Worm (Caenorhabditis elegans) whole organism, L4 larva: Measurements from ENCODE around the gene R04B5.5.
"Not testable (repeated sequence)": the region's sequence is repeated elsewhere in the genome, so short reads cannot be mapped to it uniquely, and the experiment has no call there.

Source experiments
- F49E8.2 ChIP-seq: sonication (generic microtip); optimal IDR thresholded peaks from 2 replicates; lab custom pipeline; 2016; ENCODE audit warnings: missing compliant biosample characterization, mild to moderate bottlenecking, missing genetic modification characterization, borderline replicate concordance
- R02D3.7 ChIP-seq: fragments of 150-350 bp; sonication (generic microtip); optimal IDR thresholded peaks from 3 replicates; lab custom pipeline; 2014; ENCODE audit warnings: missing biosample characterization, missing genetic modification characterization
- T20F7.1 ChIP-seq: fragments of 200-800 bp; sonication (Bioruptor generic); optimal IDR thresholded peaks from 2 replicates; lab custom pipeline; 2018; ENCODE audit warnings: mild to moderate bottlenecking, missing genetic modification characterization, missing compliant biosample characterization
- Y48G9A.11 ChIP-seq: fragments of 200-800 bp; sonication (Bioruptor generic); IDR thresholded peaks from 2 replicates; pipeline ENCODE4 v1.3.6; 2022; ENCODE audit warnings: missing genetic modification reagents, missing genetic modification characterization, missing compliant biosample characterization
- ZK546.5 ChIP-seq, 2 experiments: sonication (generic microtip); optimal IDR thresholded peaks; 2 replicates each; lab custom pipeline; 2017; ENCODE audit warnings: missing biosample characterization in 2 of 2, missing genetic modification characterization in 2 of 2
- aha-1 ChIP-seq: fragments of 150-350 bp; peaks from one replicate; lab custom pipeline; 2014; ENCODE audit warnings: missing biosample characterization, missing genetic modification characterization
- arid-1 ChIP-seq: fragments of 200-800 bp; sonication (Bioruptor generic); conservative IDR thresholded peaks from 2 replicates; pipeline ENCODE4 v1.3.6; 2022; ENCODE audit warnings: missing genetic modification reagents, missing genetic modification characterization, missing compliant biosample characterization
- ceh-32 ChIP-seq: sonication (generic microtip); optimal IDR thresholded peaks from 2 replicates; lab custom pipeline; 2016; ENCODE audit warnings: mild to moderate bottlenecking, missing genetic modification characterization, missing compliant biosample characterization; ENCODE audit not compliant: poor library complexity
- ces-1 ChIP-seq: fragments of 150-350 bp; sonication (generic microtip); optimal IDR thresholded peaks from 4 replicates; lab custom pipeline; 2014; ENCODE audit warnings: missing biosample characterization, missing genetic modification reagents, missing genetic modification characterization
- cey-2 ChIP-seq: sonication (generic microtip); optimal IDR thresholded peaks from 3 replicates; lab custom pipeline; 2017; ENCODE audit warnings: missing genetic modification characterization, mild to moderate bottlenecking, missing compliant biosample characterization, antibody characterized with exemption, borderline replicate concordance; ENCODE audit not compliant: insufficient read depth
- daf-16 ChIP-seq, 3 experiments: sonication (generic microtip); optimal IDR thresholded peaks; 2 replicates each; lab custom pipeline; 2016 to 2017; ENCODE audit warnings: missing genetic modification characterization in 3 of 3, missing genetic modification reagents in 3 of 3, mild to moderate bottlenecking in 2 of 3, missing compliant biosample characterization in 2 of 3, missing biosample characterization in 1 of 3, moderate library complexity in 1 of 3
- duxl-1 ChIP-seq: sonication (generic microtip); optimal IDR thresholded peaks from 2 replicates; lab custom pipeline; 2016; ENCODE audit warnings: mild to moderate bottlenecking, missing genetic modification characterization, moderate library complexity, missing compliant biosample characterization; ENCODE audit not compliant: poor library complexity
- egl-43 ChIP-seq: fragments of 200-800 bp; sonication (Bioruptor generic); IDR thresholded peaks from 2 replicates; pipeline ENCODE4 v1.3.6; 2022; ENCODE audit warnings: missing genetic modification reagents, missing genetic modification characterization, missing compliant biosample characterization
- fkh-10 ChIP-seq: fragments of 150-350 bp; optimal IDR thresholded peaks from 2 replicates; lab custom pipeline; 2014; ENCODE audit warnings: missing biosample characterization, missing genetic modification reagents, missing genetic modification characterization
- hmg-1.1 ChIP-seq: fragments of 200-800 bp; sonication (Bioruptor generic); IDR thresholded peaks from 2 replicates; pipeline ENCODE4 v1.3.6; 2022; ENCODE audit warnings: missing genetic modification reagents, missing genetic modification characterization, missing compliant biosample characterization
- lin-38 ChIP-seq: fragments of 200-800 bp; sonication (Bioruptor generic); IDR thresholded peaks from 2 replicates; pipeline ENCODE4 v1.3.6; 2022; ENCODE audit warnings: missing genetic modification reagents, missing genetic modification characterization, missing compliant biosample characterization
- lsy-2 ChIP-seq, 2 experiments: fragments of 150-350 bp in 1 of 2; sonication (generic microtip) in 1 of 2; optimal IDR thresholded peaks; 2 replicates each; lab custom pipeline; 2014 to 2017; ENCODE audit warnings: missing biosample characterization in 2 of 2, missing genetic modification characterization in 2 of 2
- madf-9 ChIP-seq: fragments of 200-800 bp; sonication (Bioruptor generic); conservative IDR thresholded peaks from 2 replicates; pipeline ENCODE4 v1.3.6; 2022; ENCODE audit warnings: missing genetic modification reagents, missing genetic modification characterization, missing compliant biosample characterization
- mes-2 ChIP-seq: sonication (generic microtip); optimal IDR thresholded peaks from 2 replicates; lab custom pipeline; 2016; ENCODE audit warnings: missing genotype, mild to moderate bottlenecking, missing genetic modification characterization, missing compliant biosample characterization; ENCODE audit not compliant: poor library complexity, severe bottlenecking
- nhr-42 ChIP-seq: fragments of 200-800 bp; sonication (Bioruptor generic); IDR thresholded peaks from 2 replicates; pipeline ENCODE4 v1.3.6; 2022; ENCODE audit warnings: missing genetic modification characterization, missing compliant biosample characterization
- pha-4 ChIP-seq, 2 experiments: fragments of 150-350 bp in 1 of 2; fragments of 200-800 bp in 1 of 2; sonication (Bioruptor generic) in 1 of 2; IDR thresholded peaks in 1 of 2; optimal IDR thresholded peaks in 1 of 2; 2 replicates each; pipeline versions ENCODE4 v1.3.6 to Lab custom; 2014 to 2022; ENCODE audit warnings: missing genetic modification characterization in 2 of 2, missing genetic modification reagents in 2 of 2, missing biosample characterization in 1 of 2, missing compliant biosample characterization in 1 of 2
- php-3 ChIP-seq: fragments of 200-800 bp; sonication (Bioruptor generic); IDR thresholded peaks from 2 replicates; pipeline ENCODE4 v1.3.6; 2022; ENCODE audit warnings: missing genetic modification reagents, missing genetic modification characterization, missing compliant biosample characterization
- rbr-2 ChIP-seq: sonication (generic microtip); optimal IDR thresholded peaks from 2 replicates; lab custom pipeline; 2016; ENCODE audit warnings: missing genotype, missing genetic modification characterization, missing compliant biosample characterization
- tra-1 ChIP-seq: fragments of 200-800 bp; sonication (Bioruptor generic); IDR thresholded peaks from 2 replicates; pipeline ENCODE4 v1.3.6; 2022; ENCODE audit warnings: missing genetic modification reagents, missing genetic modification characterization, missing compliant biosample characterization
- unc-62 ChIP-seq, 3 experiments: fragments of 150-350 bp in 1 of 3; sonication (generic microtip); optimal IDR thresholded peaks in 2 of 3; peaks in 1 of 3; 1 replicate in 1 of 3; 2 replicates in 2 of 3; lab custom pipeline; 2014 to 2017; ENCODE audit warnings: missing biosample characterization in 3 of 3, missing genetic modification characterization in 3 of 3, missing genetic modification reagents in 3 of 3, missing genotype in 1 of 3
- vab-7 ChIP-seq: fragments of 200-800 bp; sonication (Bioruptor generic); IDR thresholded peaks from 2 replicates; pipeline ENCODE4 v1.3.6; 2022; ENCODE audit warnings: missing genetic modification reagents, missing genetic modification characterization, missing compliant biosample characterization
- zag-1 ChIP-seq: fragments of 150-350 bp; optimal IDR thresholded peaks from 2 replicates; lab custom pipeline; 2014; ENCODE audit warnings: missing biosample characterization, missing genetic modification characterization
- zfp-3 ChIP-seq: fragments of 200-800 bp; sonication (Bioruptor generic); conservative IDR thresholded peaks from 2 replicates; pipeline ENCODE4 v1.3.6; 2022; ENCODE audit warnings: missing genetic modification reagents, missing genetic modification characterization, missing compliant biosample characterization
- zip-2 ChIP-seq: fragments of 150-350 bp; optimal IDR thresholded peaks from 2 replicates; lab custom pipeline; 2014; ENCODE audit warnings: missing biosample characterization, missing genetic modification characterization
- ztf-11 ChIP-seq: fragments of 150-350 bp; optimal IDR thresholded peaks from 2 replicates; lab custom pipeline; 2014; ENCODE audit warnings: missing biosample characterization, missing genetic modification characterization

Gene R04B5.5

DNA sequence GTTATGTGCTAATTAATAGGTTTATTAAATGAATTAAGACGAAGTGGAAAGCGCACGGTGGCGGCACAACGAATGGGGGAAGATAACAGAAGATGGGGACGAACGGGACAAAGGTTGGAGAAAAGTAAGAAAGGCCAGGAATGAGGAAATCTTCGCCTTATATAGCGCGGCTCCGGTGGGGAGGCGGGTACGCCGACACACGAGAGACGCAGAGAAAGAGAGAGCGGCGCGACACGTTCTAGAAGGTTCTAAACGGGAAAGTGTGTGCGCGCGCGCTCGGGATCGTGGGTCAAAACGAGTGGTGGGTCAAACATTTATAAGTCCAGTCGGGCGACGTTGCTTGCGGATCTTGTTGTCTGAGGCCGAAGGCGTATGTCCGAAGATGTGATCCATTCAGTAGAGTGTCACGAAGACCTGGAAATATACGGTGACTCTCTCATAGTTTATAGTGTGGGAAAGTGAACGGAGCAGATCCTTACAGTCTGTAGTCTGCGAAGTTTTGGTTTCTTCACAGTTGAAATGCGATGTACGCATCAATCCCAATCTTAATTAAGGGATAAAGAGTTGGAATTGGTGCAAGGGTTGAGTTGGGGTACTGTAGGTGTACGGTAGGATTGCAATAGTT, 38.0 kb upstream of the R04B5.5 start (continued):
- peak; percentile 65 for TF ChIP-seq pha-4 (GFP tag; IDR thresholded peaks at IDR 0.05; lab: Robert Waterston, UW)
- not testable (repeated sequence) for TF ChIP-seq pha-4 (tag; optimal IDR thresholded peaks at IDR 0.05; lab: Kevin White, UChicago)
- peak; percentile 31; the same call in 1 of the 2 replicates for TF ChIP-seq Y48G9A.11 (GFP tag; lab: Robert Waterston, UW)
- TF ChIP-seq hmg-1.1 (GFP tag; lab: Robert Waterston, UW) = peak; percentile 64; the same call in 1 of the 2 replicates
- TF ChIP-seq lin-38 (GFP tag; lab: Robert Waterston, UW) = peak; percentile 69
- 0 out of 2 replicates have a peak, but pooled peaks have one; percentile 56 for TF ChIP-seq madf-9
- 0 out of 2 replicates have a peak, but pooled peaks have one; percentile 54 for TF ChIP-seq zfp-3 (GFP tag; lab: Robert Waterston, UW)
- peak; percentile 31; the same call in 1 of the 2 replicates for TF ChIP-seq arid-1

- TF ChIP-seq ztf-11 (tag; lab: Kevin White, UChicago) (no peak), lin-38 (GFP tag; lab: Robert Waterston, UW) (no peak), egl-43 (GFP tag; lab: Robert Waterston, UW) (no peak), mes-2 (tag; lab: Kevin White, UChicago) (no peak), zip-2 (no peak), ceh-32 (tag; lab: Kevin White, UChicago) (no peak), tra-1 (GFP tag; lab: Robert Waterston, UW) (no peak), T20F7.1 (no peak), F49E8.2 (no peak)
Measured at ce11 chrV:10051855-10052254, 35.4 kb upstream of the R04B5.5 start, which contains the start of gene str-118. Gene str-118 (plus strand): TSS chrV:10052155.

DNA sequence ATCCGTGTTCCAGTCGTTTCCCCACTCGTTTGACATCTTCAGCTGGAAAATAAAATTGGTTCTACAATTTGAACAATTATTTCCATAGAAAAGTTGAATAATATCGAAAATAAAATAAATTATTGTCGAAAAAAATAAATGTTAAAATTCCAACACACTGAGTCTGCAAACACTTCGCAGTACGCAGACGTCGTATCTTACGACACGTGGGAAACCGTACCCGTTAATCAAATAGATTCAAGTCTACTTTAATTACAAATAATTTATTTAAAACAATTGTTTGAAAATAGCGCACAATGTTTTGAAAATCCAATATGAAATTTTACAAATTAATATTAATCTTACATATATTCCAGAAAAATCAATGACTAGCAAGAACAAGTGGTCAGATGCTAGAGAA, 32.4 kb upstream of the R04B5.5 start, which contains the start of gene yif-1:
yif-1 (minus strand) TSS at position 42 of the 400 bp plus-strand sequence.
- TF ChIP-seq vab-7 (GFP tag; lab: Robert Waterston, UW) (no peak), ces-1 (GFP tag; lab: Kevin White, UChicago) (peak; percentile 15), fkh-10 (GFP tag; lab: Kevin White, UChicago) (no peak), lsy-2 (tag; optimal IDR thresholded peaks at IDR 0.05; lab: Kevin White, UChicago) (peak in 1 of 2 experiments; percentile 84)

DNA sequence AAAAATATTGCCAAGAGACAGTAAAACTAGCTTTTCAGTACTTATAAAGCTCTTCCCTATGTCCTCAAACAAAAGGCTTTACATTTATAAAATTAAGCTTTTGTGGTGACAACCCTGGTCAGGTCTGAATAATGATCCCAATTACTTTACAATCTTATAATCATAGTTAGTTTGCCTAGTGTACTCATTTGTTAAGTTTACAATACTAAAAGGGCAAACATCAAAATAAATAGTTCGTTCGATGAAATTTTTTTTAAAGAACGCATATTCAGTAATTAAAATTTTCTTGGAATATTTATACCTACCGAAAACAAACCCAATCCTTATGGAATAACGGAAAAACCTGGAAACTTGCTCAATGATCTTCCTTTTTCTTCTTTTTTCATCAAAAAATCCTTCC, 28.5 kb upstream of the R04B5.5 start:
- TF ChIP-seq ZK546.5 (tag; optimal IDR thresholded peaks at IDR 0.05; lab: Kevin White, UChicago) (no peak), unc-62 (GFP tag; optimal IDR thresholded peaks at IDR 0.05 in 1 of 2; lab: Kevin White, UChicago) (peak in 1 of 2 experiments; percentile 75), unc-62 (tag; optimal IDR thresholded peaks at IDR 0.05; lab: Kevin White, UChicago) (no peak)

DNA sequence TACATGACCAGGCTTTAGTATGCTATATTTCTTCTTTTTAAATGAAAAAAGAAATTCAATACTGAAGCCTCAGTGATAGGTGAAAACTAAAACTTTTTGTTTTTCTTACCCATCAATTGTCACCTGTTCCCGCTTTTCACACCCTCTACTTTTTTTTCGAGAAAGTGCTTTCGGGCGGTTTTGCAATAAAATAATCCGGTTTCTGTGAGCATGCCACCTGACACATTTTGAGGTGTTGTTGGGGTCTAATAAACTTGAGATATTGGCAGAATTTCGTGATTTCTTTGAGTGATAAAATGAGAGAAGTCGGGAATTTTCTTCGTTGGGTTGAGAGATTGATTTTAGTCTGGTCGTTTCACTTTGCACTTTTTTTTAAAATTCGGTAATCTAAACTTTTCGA, 27.2 kb upstream of the R04B5.5 start:
- no peak for TF ChIP-seq duxl-1 (tag; lab: Kevin White, UChicago)
- no peak for TF ChIP-seq cey-2 (tag; lab: Kevin White, UChicago)
- TF ChIP-seq rbr-2 = no peak
- no peak for TF ChIP-seq zag-1
- no peak for TF ChIP-seq T20F7.1
- no peak for TF ChIP-seq php-3 (GFP tag; lab: Robert Waterston, UW)
- no peak for TF ChIP-seq R02D3.7 (tag; lab: Kevin White, UChicago)
- peak in 1 of 2 experiments; percentile 52 for TF ChIP-seq daf-16 (GFP tag; optimal IDR thresholded peaks at IDR 0.05; lab: Kevin White, UChicago)
- TF ChIP-seq daf-16 (tag; optimal IDR thresholded peaks at IDR 0.05; lab: Kevin White, UChicago) = no peak
- no peak for TF ChIP-seq nhr-42 (GFP tag; lab: Robert Waterston, UW)
- peak; percentile 2 for TF ChIP-seq aha-1 (tag; lab: Kevin White, UChicago)
